Worm (Caenorhabditis elegans): ENCODE data around the gene T27E4.7.

DNA sequence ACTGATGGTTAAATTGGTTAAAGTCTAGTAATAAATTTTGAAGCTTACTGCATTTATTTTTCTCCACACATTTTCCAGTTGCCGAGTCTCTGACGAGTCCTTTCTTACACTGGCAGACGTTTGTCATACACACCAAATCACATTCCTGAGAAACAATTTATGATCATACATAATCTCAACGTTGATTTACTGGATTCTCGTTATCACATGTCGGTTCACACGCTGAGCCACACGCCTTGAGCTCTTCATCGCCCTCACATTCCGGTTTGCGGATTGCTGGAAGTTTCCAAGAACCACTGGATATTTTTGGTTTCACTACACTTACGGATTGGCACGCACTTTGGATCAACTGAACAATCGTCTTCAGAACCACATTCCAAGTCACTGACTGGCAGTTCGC, 20.5 kb downstream of the T27E4.7 start:
- TF ChIP-seq ama-1 (optimal IDR thresholded peaks at IDR 0.05) (no peak), unc-62 (GFP tag; optimal IDR thresholded peaks at IDR 0.05) (no peak), nhr-76 (tag; optimal IDR thresholded peaks at IDR 0.05) (no peak), fkh-10 (GFP tag; optimal IDR thresholded peaks at IDR 0.05) (no peak), egl-27 (tag; optimal IDR thresholded peaks at IDR 0.05) (no peak), fos-1 (tag; optimal IDR thresholded peaks at IDR 0.05) (no peak), ZK546.5 (tag; optimal IDR thresholded peaks at IDR 0.05) (no peak), nhr-25 (tag; optimal IDR thresholded peaks at IDR 0.05) (no peak), nhr-237 (tag; optimal IDR thresholded peaks at IDR 0.05) (no peak), nfya-1 (tag; optimal IDR thresholded peaks at IDR 0.05; ENCODE audit: insufficient read depth) (no peak)
